Worm (Caenorhabditis elegans): Measurements from ENCODE around the gene F47B10.6.

Gene F47B10.6

DNA sequence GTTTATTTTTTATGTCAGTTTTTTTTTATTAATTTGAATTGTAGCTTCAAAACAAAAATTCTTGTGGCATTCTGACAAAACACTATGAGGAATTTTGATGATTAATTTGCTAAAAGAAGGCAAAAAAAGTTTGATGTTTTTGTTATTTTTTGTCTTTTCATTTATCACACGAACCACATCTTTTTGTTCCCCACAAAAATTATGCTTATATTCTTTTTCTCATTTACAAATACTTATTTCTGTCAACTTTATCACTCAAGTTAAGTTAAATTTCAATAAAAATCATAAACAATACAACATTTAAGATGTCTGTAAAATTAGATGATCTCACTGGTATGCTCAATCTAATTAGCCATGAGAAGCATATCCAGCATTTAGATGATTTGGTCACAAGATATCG lies at the start of gene F47B10.6:
F47B10.6 (plus strand) TSS at position 301 of the 400 bp plus-strand sequence.
- TF ChIP-seq mdl-1 (tag; optimal IDR thresholded peaks at IDR 0.05) (no peak), hmg-11 (tag; optimal IDR thresholded peaks at IDR 0.05) (no peak), ceh-28 (tag; optimal IDR thresholded peaks at IDR 0.05) (no peak), elt-1 (tag; optimal IDR thresholded peaks at IDR 0.05) (no peak), mml-1 (tag; optimal IDR thresholded peaks at IDR 0.05) (no peak), ztf-4 (tag; optimal IDR thresholded peaks at IDR 0.05) (no peak), sea-2 (GFP tag; optimal IDR thresholded peaks at IDR 0.05) (no peak), unc-62 (GFP tag; optimal IDR thresholded peaks at IDR 0.05) (no peak), aly-2 (tag; optimal IDR thresholded peaks at IDR 0.05) (no peak), lin-15B (tag; optimal IDR thresholded peaks at IDR 0.05) (no peak), nhr-67 (tag; optimal IDR thresholded peaks at IDR 0.05) (no peak), fkh-10 (GFP tag; optimal IDR thresholded peaks at IDR 0.05) (no peak), ceh-9 (tag; optimal IDR thresholded peaks at IDR 0.05) (no peak), nhr-77 (tag; optimal IDR thresholded peaks at IDR 0.05) (no peak), pha-4 (tag; optimal IDR thresholded peaks at IDR 0.05) (no peak), ceh-16 (tag; optimal IDR thresholded peaks at IDR 0.05) (no peak), nhr-12 (tag; optimal IDR thresholded peaks at IDR 0.05) (no peak), R02D3.7 (tag; optimal IDR thresholded peaks at IDR 0.05) (no peak)

DNA sequence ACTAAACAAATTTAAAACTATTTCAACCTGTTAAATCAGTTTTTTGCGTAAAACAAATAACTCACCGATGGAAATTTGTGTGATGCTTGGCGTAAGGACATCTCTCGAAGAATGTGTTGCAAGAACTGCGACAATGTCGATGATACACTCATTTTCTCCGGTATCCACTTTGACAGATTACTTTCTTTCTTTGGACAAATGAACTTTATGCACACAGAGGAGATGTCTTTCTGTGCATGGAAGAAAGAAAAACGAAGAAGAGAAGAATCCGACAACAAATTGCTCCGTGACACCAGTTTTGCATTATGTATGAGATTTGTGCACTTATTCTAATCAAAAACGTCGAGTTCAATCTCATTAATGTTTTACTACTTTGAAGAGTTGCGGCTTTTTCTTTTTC lies 49.8 kb upstream of the F47B10.6 start, which contains the start of gene plc-1:
plc-1 (minus strand) TSS at position 101 of the 400 bp plus-strand sequence.
- TF ChIP-seq nhr-67 (tag; optimal IDR thresholded peaks at IDR 0.05) (no peak), R02D3.7 (tag; optimal IDR thresholded peaks at IDR 0.05) (no peak), egl-5 (tag; optimal IDR thresholded peaks at IDR 0.05) (no peak), ZK546.5 (tag; optimal IDR thresholded peaks at IDR 0.05) (no peak), nfya-1 (tag; optimal IDR thresholded peaks at IDR 0.05; ENCODE audit: insufficient read depth) (no peak), lsy-12 (tag; optimal IDR thresholded peaks at IDR 0.05) (no peak), ceh-28 (tag; optimal IDR thresholded peaks at IDR 0.05) (no peak), ceh-9 (tag; optimal IDR thresholded peaks at IDR 0.05) (no peak), skn-1 (tag; optimal IDR thresholded peaks at IDR 0.05) (no peak), mdl-1 (tag; optimal IDR thresholded peaks at IDR 0.05) (no peak), pqm-1 (tag; optimal IDR thresholded peaks at IDR 0.05) (no peak)

DNA sequence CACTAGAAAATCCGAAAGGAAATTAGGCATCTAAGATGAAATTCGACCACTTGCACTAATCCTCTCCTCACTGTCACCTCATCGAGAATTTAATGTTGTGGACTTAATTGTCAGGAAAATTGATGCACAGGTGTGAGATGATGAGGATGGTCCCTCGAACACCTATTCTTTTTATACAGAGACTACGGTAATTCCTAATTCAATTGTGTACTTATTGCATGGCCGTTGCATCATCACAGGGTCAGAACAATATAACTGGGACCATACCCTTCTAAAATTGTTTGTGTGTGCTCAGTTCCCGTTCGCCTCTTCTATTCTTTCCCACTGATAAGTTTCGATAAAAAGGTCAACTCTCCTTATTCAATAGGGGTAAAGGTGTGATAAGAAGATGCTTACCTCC lies 44.2 kb upstream of the F47B10.6 start:
- peak; percentile 17 for TF ChIP-seq elt-2 (tag; optimal IDR thresholded peaks at IDR 0.05)
- TF ChIP-seq jun-1 (tag; optimal IDR thresholded peaks at IDR 0.05) = no peak

DNA sequence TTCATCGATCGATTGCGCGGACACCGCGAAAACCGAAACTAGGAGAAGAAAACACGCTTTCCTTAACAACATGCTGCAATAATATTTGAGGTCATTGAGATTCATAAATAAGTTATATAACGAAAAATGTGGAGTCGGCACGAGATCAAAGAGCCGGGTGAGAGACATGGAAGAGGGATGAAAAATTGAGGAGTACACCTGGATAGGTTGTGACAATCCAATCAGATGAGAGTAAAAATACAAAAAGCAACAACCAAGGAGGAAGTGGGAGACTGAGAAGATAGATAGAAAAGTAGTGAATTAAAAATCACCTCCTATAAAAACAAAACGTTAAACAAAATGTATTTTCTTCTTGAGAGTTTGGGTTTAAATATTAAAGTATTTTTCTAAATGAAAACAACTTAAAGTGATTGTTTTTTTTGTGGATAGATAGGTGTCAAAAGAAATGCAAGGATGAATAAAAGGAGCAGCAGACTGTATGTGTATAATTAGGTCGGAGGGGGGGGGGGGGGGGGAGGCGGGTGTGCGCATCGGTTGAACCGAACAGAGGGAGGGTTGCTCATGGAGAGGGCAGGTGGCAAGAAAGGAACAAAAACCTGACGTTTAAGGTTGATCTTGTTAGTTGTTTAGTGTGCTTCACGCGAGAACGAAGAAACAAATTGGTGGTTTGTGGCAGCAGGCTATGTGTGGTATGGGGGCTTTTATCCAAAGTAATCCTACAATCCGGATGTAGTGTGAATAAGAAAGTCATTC lies 43.5 kb upstream of the F47B10.6 start, which contains the start of gene C05A9.2:
C05A9.2 (minus strand) TSS at position 73 of the 753 bp plus-strand sequence.
- TF ChIP-seq mdl-1 (tag; optimal IDR thresholded peaks at IDR 0.05) (no peak), ztf-4 (tag; optimal IDR thresholded peaks at IDR 0.05) (no peak)

DNA sequence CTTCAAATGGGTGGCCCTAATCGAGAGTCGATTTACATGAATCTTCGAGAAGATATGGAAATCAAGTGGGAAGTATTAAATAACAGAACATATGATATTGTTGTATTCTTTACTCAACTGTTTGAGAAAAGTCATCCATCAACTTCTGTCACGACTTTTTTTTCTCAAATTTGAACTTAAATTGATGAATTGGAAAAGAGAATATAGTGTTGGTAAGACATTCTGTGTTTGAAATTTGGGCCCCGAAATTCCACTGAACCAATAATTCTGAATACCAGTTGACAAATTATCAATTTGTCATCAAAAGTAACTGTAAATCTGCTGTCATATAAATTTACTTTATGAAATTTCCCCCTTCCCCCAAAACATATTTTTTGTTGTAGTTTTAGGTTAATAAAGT lies 41.4 kb upstream of the F47B10.6 start:
- TF ChIP-seq ztf-11 (tag; optimal IDR thresholded peaks at IDR 0.05) (no peak), elt-3 (tag; optimal IDR thresholded peaks at IDR 0.05) (no peak), hmg-11 (tag; optimal IDR thresholded peaks at IDR 0.05) (no peak), unc-62 (GFP tag; optimal IDR thresholded peaks at IDR 0.05) (no peak), mdl-1 (tag; optimal IDR thresholded peaks at IDR 0.05) (no peak), nfya-1 (tag; optimal IDR thresholded peaks at IDR 0.05; ENCODE audit: insufficient read depth) (no peak), nhr-11 (tag; optimal IDR thresholded peaks at IDR 0.05) (no peak), lin-15B (tag; optimal IDR thresholded peaks at IDR 0.05) (no peak)

DNA sequence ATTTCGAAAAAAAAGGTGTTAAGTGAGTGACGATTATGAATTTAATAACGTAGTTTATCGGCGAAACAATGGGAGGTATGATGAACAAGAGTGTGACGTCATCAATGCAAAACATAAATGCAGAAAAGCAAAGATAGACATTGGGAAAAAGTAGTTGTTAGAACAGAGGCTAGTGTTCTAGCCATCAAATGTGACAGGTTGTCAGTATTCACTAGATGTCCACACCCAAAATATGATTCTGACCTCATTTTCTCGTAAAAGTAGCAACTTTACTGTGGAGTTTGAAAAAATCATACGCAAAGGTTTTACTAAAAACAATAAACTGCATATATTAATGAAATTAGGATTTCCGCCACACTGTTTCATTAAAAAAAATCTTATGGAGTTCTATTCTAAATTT lies 37.1 kb upstream of the F47B10.6 start:
- TF ChIP-seq elt-2 (tag; optimal IDR thresholded peaks at IDR 0.05) (peak; percentile 28), hmg-11 (tag; optimal IDR thresholded peaks at IDR 0.05) (no peak)

DNA sequence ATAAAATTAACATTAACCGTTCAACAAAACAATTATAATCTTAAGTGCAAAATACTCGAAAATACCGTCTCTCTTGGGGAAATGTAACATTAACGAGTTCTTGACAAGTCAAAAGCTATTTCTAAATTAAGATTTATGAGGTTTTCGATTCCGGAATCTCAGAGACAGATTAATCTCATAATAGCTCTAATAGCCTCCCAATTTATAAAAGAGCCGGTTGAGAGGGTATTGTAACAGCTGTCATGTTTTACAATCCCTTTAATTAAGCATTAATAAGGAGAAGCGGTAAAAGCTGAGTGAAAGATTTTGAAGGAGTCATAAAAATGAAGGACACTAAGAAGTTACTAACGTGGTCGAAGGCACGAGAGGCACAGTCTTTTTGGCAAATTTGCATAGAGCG lies 36.6 kb upstream of the F47B10.6 start:
- TF ChIP-seq ceh-16 (tag; optimal IDR thresholded peaks at IDR 0.05) (no peak), ceh-9 (tag; optimal IDR thresholded peaks at IDR 0.05) (no peak), R02D3.7 (tag; optimal IDR thresholded peaks at IDR 0.05) (no peak), skn-1 (tag; optimal IDR thresholded peaks at IDR 0.05) (no peak), egl-27 (tag; optimal IDR thresholded peaks at IDR 0.05) (no peak), ceh-28 (tag; optimal IDR thresholded peaks at IDR 0.05) (no peak), tbx-2 (tag; optimal IDR thresholded peaks at IDR 0.05) (no peak), elt-1 (tag; optimal IDR thresholded peaks at IDR 0.05) (no peak), mdl-1 (tag; optimal IDR thresholded peaks at IDR 0.05) (no peak), nhr-67 (tag; optimal IDR thresholded peaks at IDR 0.05) (no peak), elt-2 (tag; optimal IDR thresholded peaks at IDR 0.05) (no peak), fkh-2 (tag; optimal IDR thresholded peaks at IDR 0.05) (no peak), hmg-11 (tag; optimal IDR thresholded peaks at IDR 0.05) (no peak), fos-1 (tag; optimal IDR thresholded peaks at IDR 0.05) (no peak), mml-1 (tag; optimal IDR thresholded peaks at IDR 0.05) (no peak), daf-12 (tag; optimal IDR thresholded peaks at IDR 0.05) (no peak), nhr-23 (tag; optimal IDR thresholded peaks at IDR 0.05) (no peak), jun-1 (tag; optimal IDR thresholded peaks at IDR 0.05) (no peak)

All from whole organism, L3 larva.